Fruit fly (Drosophila melanogaster): Measurements from ENCODE around the gene CG11655.
A peak's percentile ranks its signal among the peaks of the same experiment; 100 is the strongest.

The CG11655 gene

DNA sequence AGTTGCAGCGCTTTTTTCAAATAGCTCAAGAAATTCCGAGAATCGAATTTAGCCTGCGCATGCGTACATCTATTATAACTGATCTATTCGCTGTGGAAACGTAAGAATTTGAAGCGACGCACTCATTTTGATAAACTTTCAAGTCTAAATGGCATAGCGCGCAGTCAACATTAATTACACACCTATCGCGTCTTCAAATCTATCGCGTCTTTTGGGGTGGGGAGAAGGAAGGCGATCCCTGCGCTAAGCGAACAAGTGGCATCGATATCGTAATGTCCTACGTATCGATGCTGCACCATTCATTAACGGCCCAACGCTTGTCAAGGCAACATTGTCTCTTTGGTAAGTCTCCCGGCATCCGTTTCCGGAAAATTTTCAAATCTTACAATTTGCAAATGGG, 22.5 kb downstream of the CG11655 start, which contains the start of gene CG6324:
TSS of gene CG6324 (plus strand) at position 301 of the 400 bp plus-strand sequence.
- TF ChIP-seq dsx (GFP tag; optimal IDR thresholded peaks at IDR 0.05; ENCODE audit: poor library complexity, severe bottlenecking) (peak; percentile 7), CG15336 (GFP tag; IDR thresholded peaks at IDR 0.05) (no peak)

dm6 chrX:15482236-15482660, 29.0 kb downstream of the CG11655 start, which contains the start of gene CG6340:
Gene CG6340 (plus strand): TSS chrX:15482374.
- TF ChIP-seq acj6 (GFP tag; optimal IDR thresholded peaks at IDR 0.05) = no peak
- peak; percentile 22 for TF ChIP-seq fkh (GFP tag; optimal IDR thresholded peaks at IDR 0.05)
- 0 out of 3 replicates have a peak, but pooled peaks have one; percentile 25 for TF ChIP-seq CG6163 (GFP tag; IDR thresholded peaks at IDR 0.05)
- TF ChIP-seq Ets96B (tag; optimal IDR thresholded peaks at IDR 0.05) = peak; percentile 13
- TF ChIP-seq CG6854 (GFP tag; optimal IDR thresholded peaks at IDR 0.05) = peak; percentile 18
- peak; percentile 13 for TF ChIP-seq Sox14 (GFP tag; optimal IDR thresholded peaks at IDR 0.05)
- peak; percentile 5 for TF ChIP-seq dsx (GFP tag; optimal IDR thresholded peaks at IDR 0.05; ENCODE audit: poor library complexity, severe bottlenecking)
- peak; percentile 41 for TF ChIP-seq CG6808 (GFP tag; optimal IDR thresholded peaks at IDR 0.05)
- no peak for TF ChIP-seq cyc (GFP tag; optimal IDR thresholded peaks at IDR 0.05)
- TF ChIP-seq ss (GFP tag; optimal IDR thresholded peaks at IDR 0.05) = peak; percentile 36 to 66

DNA sequence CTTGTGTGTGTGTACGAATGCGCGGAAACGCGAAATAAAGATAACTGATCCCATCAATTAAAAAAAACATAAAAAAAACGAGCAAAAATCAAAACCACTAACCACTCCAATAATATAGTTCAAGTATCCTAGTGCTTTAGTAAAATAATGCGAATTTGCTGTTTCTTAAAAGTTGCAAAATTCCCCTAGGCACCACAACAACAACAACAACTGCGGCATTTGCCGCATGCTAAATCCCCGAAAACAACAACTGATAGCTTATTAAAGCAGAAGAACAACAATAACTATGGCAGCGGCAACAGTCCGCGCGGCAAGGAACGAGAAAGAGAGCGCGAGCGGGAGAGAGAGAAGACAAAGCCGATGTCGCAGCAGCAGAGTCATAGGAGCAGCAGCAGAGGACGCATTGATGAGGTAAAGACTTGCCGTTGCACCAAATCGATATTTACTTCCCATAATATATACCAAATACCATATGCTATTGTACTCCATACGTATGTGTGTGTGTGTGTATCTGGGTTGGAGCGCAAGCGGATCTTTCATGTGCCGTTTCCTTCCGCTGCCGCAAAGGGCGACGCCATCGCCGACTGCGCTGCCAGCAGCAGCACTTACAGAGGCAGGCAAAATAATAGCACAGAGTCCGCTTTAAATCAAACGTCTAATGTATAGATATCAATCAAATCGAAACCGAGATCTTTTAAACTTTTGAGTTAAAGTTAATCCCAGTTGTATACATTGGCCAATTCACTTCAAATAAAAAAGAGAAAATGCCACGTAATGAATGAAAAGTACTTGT, 29.9 kb downstream of the CG11655 start:
- no peak for TF ChIP-seq CG4318 (GFP tag; optimal IDR thresholded peaks at IDR 0.05)
- TF ChIP-seq Eip78C (GFP tag) = peak; percentile 28

dm6 chrX:15484451-15485032, 31.3 kb downstream of the CG11655 start:
- TF ChIP-seq pdm3 (GFP tag; optimal IDR thresholded peaks at IDR 0.05) (no peak), CG11762 (GFP tag; optimal IDR thresholded peaks at IDR 0.05; ENCODE audit: insufficient read depth) (no peak), topi (GFP tag; optimal IDR thresholded peaks at IDR 0.05) (no peak), CG1621 (tag; optimal IDR thresholded peaks at IDR 0.05) (no peak), spab (GFP tag; optimal IDR thresholded peaks at IDR 0.05) (no peak), CG4318 (GFP tag; optimal IDR thresholded peaks at IDR 0.05) (no peak), Eip78C (GFP tag) (peak; percentile 11), svp (GFP tag) (no peak)

DNA sequence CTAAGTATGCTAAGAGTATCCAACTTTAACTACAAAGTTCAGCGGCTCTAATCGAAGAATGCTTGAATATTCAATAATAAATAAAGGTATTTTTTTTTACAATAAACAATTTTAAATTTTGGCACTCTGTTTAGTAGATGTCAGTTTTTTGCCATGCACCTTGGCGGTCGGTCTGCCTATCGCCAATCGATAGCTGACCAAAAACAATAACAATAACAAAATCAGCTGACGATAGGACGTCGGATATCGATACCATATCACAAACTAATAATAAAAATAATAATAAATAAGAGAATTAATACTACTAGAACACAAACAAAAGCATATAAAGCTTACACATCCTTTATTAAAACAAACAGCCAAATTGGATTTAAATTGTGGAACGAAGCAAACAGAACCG, 33.4 kb downstream of the CG11655 start, which contains the start of gene Gmap:
TSS of gene Gmap (plus strand) at position 241 of the 400 bp plus-strand sequence.
- TF ChIP-seq CG3919 (GFP tag; optimal IDR thresholded peaks at IDR 0.05) = no peak
- no peak for TF ChIP-seq Sox14 (GFP tag; optimal IDR thresholded peaks at IDR 0.05)
- TF ChIP-seq CG9139 (GFP tag; optimal IDR thresholded peaks at IDR 0.05) = no peak
- peak; percentile 22 for TF ChIP-seq Eip78C (GFP tag)
- TF ChIP-seq CG32006 (GFP tag; optimal IDR thresholded peaks at IDR 0.05) = no peak
- no peak for TF ChIP-seq CG3032 (tag; optimal IDR thresholded peaks at IDR 0.05)
- no peak for TF ChIP-seq CG6854 (GFP tag; optimal IDR thresholded peaks at IDR 0.05)
- no peak for TF ChIP-seq fkh (GFP tag; optimal IDR thresholded peaks at IDR 0.05)

- TF ChIP-seq CG3032 (tag; optimal IDR thresholded peaks at IDR 0.05) (no peak), dsx (GFP tag; optimal IDR thresholded peaks at IDR 0.05; ENCODE audit: poor library complexity, severe bottlenecking) (no peak), CG11294 (GFP tag; IDR thresholded peaks at IDR 0.05) (no peak), CG32006 (GFP tag; optimal IDR thresholded peaks at IDR 0.05) (no peak), Sox14 (GFP tag; optimal IDR thresholded peaks at IDR 0.05) (no peak), svp (GFP tag) (no peak), CG8119 (GFP tag; IDR thresholded peaks at IDR 0.05) (no peak), CG4318 (GFP tag; optimal IDR thresholded peaks at IDR 0.05) (no peak), Met (GFP tag; optimal IDR thresholded peaks at IDR 0.05) (no peak), CG9139 (GFP tag; optimal IDR thresholded peaks at IDR 0.05) (no peak), topi (GFP tag; optimal IDR thresholded peaks at IDR 0.05) (no peak)
Measured at dm6 chrX:15490519-15490918, 37.2 kb downstream of the CG11655 start.

Data from whole organism, prepupa.